Fruit fly (Drosophila melanogaster) whole organism, prepupa: ENCODE measurements around the gene CG31548.

Source experiments
- Blimp-1 ChIP-seq: fragments of 200-800 bp; sonication (Bioruptor generic); optimal IDR thresholded peaks from 3 replicates; lab custom pipeline; 2017; ENCODE audit warnings: missing biosample characterization, missing genetic modification characterization, mild to moderate bottlenecking, moderate library complexity, missing genetic modification reagents
- CG10631 ChIP-seq: fragments of 200-800 bp; sonication (Bioruptor generic); optimal IDR thresholded peaks from 2 replicates; lab custom pipeline; 2016; ENCODE audit warnings: missing biosample characterization, missing genetic modification characterization
- CG10669 ChIP-seq: fragments of 200-800 bp; sonication (Bioruptor generic); optimal IDR thresholded peaks from 3 replicates; lab custom pipeline; 2018; ENCODE audit warnings: missing biosample characterization, mild to moderate bottlenecking, missing genetic modification characterization, moderate library complexity
- CG11294 ChIP-seq: fragments of 200-800 bp; sonication (Bioruptor generic); IDR thresholded peaks from 2 replicates; pipeline ENCODE4 v1.3.6; 2022; ENCODE audit warnings: missing biosample characterization, missing genetic modification characterization
- CG11762 ChIP-seq: fragments of 200-800 bp; sonication (Bioruptor generic); optimal IDR thresholded peaks from 3 replicates; lab custom pipeline; 2016; ENCODE audit warnings: missing biosample characterization, missing genetic modification characterization; ENCODE audit not compliant: insufficient read depth
- CG11902 ChIP-seq: fragments of 200-800 bp; sonication (Bioruptor generic); optimal IDR thresholded peaks from 3 replicates; lab custom pipeline; 2016; ENCODE audit warnings: missing biosample characterization, missing genetic modification characterization
- CG15336 ChIP-seq: fragments of 200-800 bp; sonication (Bioruptor generic); IDR thresholded peaks from 2 replicates; pipeline ENCODE4 v1.3.6; 2022; ENCODE audit warnings: missing biosample characterization, missing genetic modification characterization
- CG1621 ChIP-seq: fragments of 200-800 bp; sonication (Bioruptor generic); optimal IDR thresholded peaks from 3 replicates; lab custom pipeline; 2018; ENCODE audit warnings: missing biosample characterization, mild to moderate bottlenecking, missing genetic modification characterization
- CG16779 ChIP-seq: fragments of 200-800 bp; sonication (Bioruptor generic); optimal IDR thresholded peaks from 3 replicates; lab custom pipeline; 2017; ENCODE audit warnings: missing biosample characterization, mild to moderate bottlenecking, missing genetic modification characterization
- CG3032 ChIP-seq: fragments of 200-800 bp; optimal IDR thresholded peaks from 2 replicates; lab custom pipeline; 2019; ENCODE audit warnings: missing biosample characterization, mild to moderate bottlenecking, missing genetic modification characterization, moderate library complexity
- CG32006 ChIP-seq: fragments of 200-800 bp; sonication (Bioruptor generic); optimal IDR thresholded peaks from 3 replicates; lab custom pipeline; 2017; ENCODE audit warnings: missing biosample characterization, mild to moderate bottlenecking, missing genetic modification characterization
- CG3919 ChIP-seq: fragments of 200-800 bp; sonication (Bioruptor generic); optimal IDR thresholded peaks from 3 replicates; lab custom pipeline; 2016; ENCODE audit warnings: missing biosample characterization, missing genetic modification characterization
- CG4318 ChIP-seq: fragments of 200-800 bp; sonication (Bioruptor generic); optimal IDR thresholded peaks from 3 replicates; lab custom pipeline; 2017; ENCODE audit warnings: missing biosample characterization, mild to moderate bottlenecking, missing genetic modification characterization
- CG6854 ChIP-seq: fragments of 200-800 bp; sonication (Bioruptor generic); optimal IDR thresholded peaks from 2 replicates; lab custom pipeline; 2017; ENCODE audit warnings: missing biosample characterization, mild to moderate bottlenecking, missing genetic modification characterization
- CG7368 ChIP-seq: fragments of 200-800 bp; sonication (Bioruptor generic); optimal IDR thresholded peaks from 3 replicates; lab custom pipeline; 2016; ENCODE audit warnings: missing biosample characterization, missing genetic modification characterization
- CG8119 ChIP-seq: fragments of 200-800 bp; sonication (Bioruptor generic); IDR thresholded peaks from 3 replicates; pipeline ENCODE4 v1.3.6; 2022; ENCODE audit warnings: missing biosample characterization, missing genetic modification characterization
- CG8319 ChIP-seq: fragments of 200-800 bp; sonication (Bioruptor generic); optimal IDR thresholded peaks from 3 replicates; lab custom pipeline; 2016; ENCODE audit warnings: missing biosample characterization, missing genetic modification characterization
- CG8632 ChIP-seq: fragments of 200-800 bp; sonication (Bioruptor generic); optimal IDR thresholded peaks from 3 replicates; lab custom pipeline; 2016; ENCODE audit warnings: missing biosample characterization, missing genetic modification characterization
- CG9139 ChIP-seq: fragments of 200-800 bp; sonication (Bioruptor generic); optimal IDR thresholded peaks from 3 replicates; lab custom pipeline; 2017; ENCODE audit warnings: missing biosample characterization, mild to moderate bottlenecking, missing genetic modification characterization
- Eip75B ChIP-seq: fragments of 200-800 bp; sonication (Bioruptor generic); optimal IDR thresholded peaks from 3 replicates; lab custom pipeline; 2016; ENCODE audit warnings: missing biosample characterization, missing genetic modification characterization
- Eip78C ChIP-seq: fragments of 200-800 bp; sonication (Bioruptor generic); peaks from one replicate; lab custom pipeline; 2016; ENCODE audit warnings: missing biosample characterization, missing genetic modification characterization
- Ets21C ChIP-seq: fragments of 200-800 bp; sonication (Bioruptor generic); optimal IDR thresholded peaks from 3 replicates; lab custom pipeline; 2016; ENCODE audit warnings: missing biosample characterization, missing genetic modification characterization
- Hr39 ChIP-seq: fragments of 200-800 bp; sonication (Bioruptor generic); optimal IDR thresholded peaks from 2 replicates; lab custom pipeline; 2016; ENCODE audit warnings: missing biosample characterization, missing genetic modification characterization
- Hr4 ChIP-seq: fragments of 200-800 bp; sonication (Bioruptor generic); optimal IDR thresholded peaks from 3 replicates; lab custom pipeline; 2016; ENCODE audit warnings: missing biosample characterization, missing genetic modification characterization
- Met ChIP-seq: fragments of 200-800 bp; sonication (Bioruptor generic); optimal IDR thresholded peaks from 3 replicates; lab custom pipeline; 2016; ENCODE audit warnings: missing biosample characterization, missing genetic modification characterization
- Smox ChIP-seq: fragments of 200-800 bp; sonication (Bioruptor generic); optimal IDR thresholded peaks from 3 replicates; lab custom pipeline; 2016; ENCODE audit warnings: missing biosample characterization, missing genetic modification characterization
- Sox102F ChIP-seq: fragments of 200-800 bp; sonication (Bioruptor generic); optimal IDR thresholded peaks from 2 replicates; lab custom pipeline; 2016; ENCODE audit warnings: missing biosample characterization, mild to moderate bottlenecking, missing genetic modification characterization
- acj6 ChIP-seq: fragments of 200-800 bp; sonication (Bioruptor generic); optimal IDR thresholded peaks from 3 replicates; lab custom pipeline; 2016; ENCODE audit warnings: missing biosample characterization, missing genetic modification characterization
- cyc ChIP-seq: fragments of 200-800 bp; sonication (Bioruptor generic); optimal IDR thresholded peaks from 3 replicates; lab custom pipeline; 2016; ENCODE audit warnings: missing biosample characterization, missing genetic modification characterization
- dac ChIP-seq: fragments of 200-800 bp; sonication (Bioruptor generic); optimal IDR thresholded peaks from 2 replicates; lab custom pipeline; 2017; ENCODE audit warnings: missing biosample characterization, mild to moderate bottlenecking, missing genetic modification characterization
- dsx ChIP-seq: fragments of 200-800 bp; optimal IDR thresholded peaks from 3 replicates; lab custom pipeline; 2019; ENCODE audit warnings: missing biosample characterization, mild to moderate bottlenecking, missing genetic modification characterization, moderate library complexity; ENCODE audit not compliant: poor library complexity, severe bottlenecking
- fd59A ChIP-seq: fragments of 200-800 bp; sonication (Bioruptor generic); optimal IDR thresholded peaks from 2 replicates; lab custom pipeline; 2017; ENCODE audit warnings: missing biosample characterization, mild to moderate bottlenecking, missing genetic modification characterization, missing genetic modification reagents
- fd85E ChIP-seq: fragments of 200-800 bp; sonication (Bioruptor generic); optimal IDR thresholded peaks from 3 replicates; lab custom pipeline; 2016; ENCODE audit warnings: missing biosample characterization, missing genetic modification characterization
- net ChIP-seq: fragments of 200-800 bp; sonication (Bioruptor generic); optimal IDR thresholded peaks from 3 replicates; lab custom pipeline; 2016; ENCODE audit warnings: missing biosample characterization, missing genetic modification characterization
- pdm3 ChIP-seq: fragments of 200-800 bp; sonication (Bioruptor generic); optimal IDR thresholded peaks from 3 replicates; lab custom pipeline; 2016; ENCODE audit warnings: missing biosample characterization, missing genetic modification characterization
- salr ChIP-seq, 2 experiments: fragments of 200-800 bp; sonication (Bioruptor generic); optimal IDR thresholded peaks; 3 replicates each; lab custom pipeline; 2016 to 2018; ENCODE audit warnings: missing biosample characterization in 2 of 2, missing genetic modification characterization in 2 of 2, mild to moderate bottlenecking in 1 of 2
- spab ChIP-seq: fragments of 200-800 bp; sonication (Bioruptor generic); optimal IDR thresholded peaks from 2 replicates; lab custom pipeline; 2017; ENCODE audit warnings: missing biosample characterization, mild to moderate bottlenecking, missing genetic modification characterization, missing genetic modification reagents
- ss ChIP-seq, 2 experiments: fragments of 200-800 bp; sonication (Bioruptor generic); optimal IDR thresholded peaks; 2 replicates in 1 of 2; 3 replicates in 1 of 2; lab custom pipeline; 2017 to 2018; ENCODE audit warnings: mild to moderate bottlenecking in 2 of 2, missing biosample characterization in 2 of 2, missing genetic modification characterization in 2 of 2, moderate library complexity in 1 of 2
- topi ChIP-seq: fragments of 200-800 bp; sonication (Bioruptor generic); optimal IDR thresholded peaks from 3 replicates; lab custom pipeline; 2016; ENCODE audit warnings: missing biosample characterization, missing genetic modification characterization
- vri ChIP-seq: fragments of 200-800 bp; sonication (Bioruptor generic); optimal IDR thresholded peaks from 3 replicates; lab custom pipeline; 2016; ENCODE audit warnings: missing biosample characterization, mild to moderate bottlenecking, missing genetic modification characterization

Gene CG31548

DNA sequence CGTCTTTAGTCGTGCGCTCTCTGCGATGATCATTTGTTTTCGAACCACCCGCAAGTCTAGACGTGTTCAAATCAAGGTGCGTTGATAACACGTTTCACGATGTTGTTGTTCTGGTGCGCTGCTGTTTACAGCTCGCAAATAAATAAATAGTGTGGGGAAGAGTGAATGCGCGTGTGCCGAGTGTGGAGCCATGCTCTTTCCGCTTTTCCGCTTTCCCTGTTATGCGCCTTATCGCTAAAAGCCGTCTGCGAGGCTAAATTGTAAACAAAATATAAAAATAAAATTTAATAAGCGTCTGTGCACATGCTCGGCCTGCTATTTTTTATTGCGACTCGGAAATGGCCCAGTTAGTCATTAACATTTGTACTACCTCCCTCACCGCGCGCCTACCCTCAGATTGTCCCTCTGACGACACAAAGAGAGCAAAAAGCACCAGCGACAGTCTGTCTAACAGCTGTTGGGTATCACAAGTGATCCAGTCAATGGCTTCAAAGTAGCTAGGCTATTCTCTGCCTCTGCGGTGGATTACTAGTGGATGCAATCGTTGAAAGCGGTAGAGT is 36.1 kb upstream of the CG31548 start (continued):
- no peak for TF ChIP-seq Sox102F (GFP tag; lab: Kevin White, UChicago)
- TF ChIP-seq Hr39 (GFP tag; lab: Kevin White, UChicago): no peak
- no peak for TF ChIP-seq fd59A (GFP tag; lab: Kevin White, UChicago)
- no peak for TF ChIP-seq CG10669 (GFP tag; lab: Kevin White, UChicago)
- TF ChIP-seq Hr4 (GFP tag; lab: Kevin White, UChicago): no peak
- TF ChIP-seq CG6854 (GFP tag; lab: Kevin White, UChicago): no peak
- TF ChIP-seq CG11294 (GFP tag; lab: Robert Waterston, UW): no peak
- TF ChIP-seq CG3032 (tag; lab: Kevin White, UChicago): no peak
- TF ChIP-seq Ets21C (GFP tag; lab: Kevin White, UChicago): no peak
- peak; percentile 42; the same call in 1 of the 2 replicates for TF ChIP-seq CG15336 (GFP tag; lab: Robert Waterston, UW)
- no peak for TF ChIP-seq CG11902 (GFP tag; lab: Kevin White, UChicago)
- no peak for TF ChIP-seq dac (GFP tag; lab: Kevin White, UChicago)
- TF ChIP-seq CG1621 (tag; lab: Kevin White, UChicago): no peak
- TF ChIP-seq CG11762 (GFP tag; lab: Kevin White, UChicago): no peak
- no peak for TF ChIP-seq spab (GFP tag; lab: Kevin White, UChicago)
- no peak for TF ChIP-seq cyc (GFP tag; lab: Kevin White, UChicago)
- peak; percentile 47 for TF ChIP-seq net
- TF ChIP-seq topi (GFP tag; lab: Kevin White, UChicago): peak; percentile 8
- no peak for TF ChIP-seq CG7368
- peak; percentile 70 for TF ChIP-seq CG16779 (tag; lab: Kevin White, UChicago)
- no peak for TF ChIP-seq pdm3 (GFP tag; lab: Kevin White, UChicago)
- no peak for TF ChIP-seq acj6 (GFP tag; lab: Kevin White, UChicago)
- peak; percentile 35 for TF ChIP-seq fd85E (GFP tag; lab: Kevin White, UChicago)
- no peak for TF ChIP-seq vri
- TF ChIP-seq CG8319 (GFP tag; lab: Kevin White, UChicago): no peak
- no peak for TF ChIP-seq CG32006 (GFP tag; lab: Kevin White, UChicago)
- TF ChIP-seq Met (GFP tag; lab: Kevin White, UChicago): no peak
- no peak for TF ChIP-seq CG9139 (GFP tag; lab: Kevin White, UChicago)
- peak; percentile 88 for TF ChIP-seq Eip78C (GFP tag; lab: Kevin White, UChicago)
- TF ChIP-seq CG8632: peak; percentile 20
- TF ChIP-seq CG8119 (GFP tag; lab: Robert Waterston, UW): 0 out of 3 replicates have a peak, but pooled peaks have one; percentile 17
- no peak for TF ChIP-seq Smox (GFP tag; lab: Kevin White, UChicago)
- peak; percentile 19 for TF ChIP-seq Eip75B (GFP tag; lab: Kevin White, UChicago)
- TF ChIP-seq CG3919: no peak
- no peak for TF ChIP-seq ss (GFP tag; optimal IDR thresholded peaks at IDR 0.05; lab: Kevin White, UChicago)
- TF ChIP-seq salr (GFP tag; optimal IDR thresholded peaks at IDR 0.05; lab: Kevin White, UChicago): no peak
- TF ChIP-seq CG4318 (GFP tag; lab: Kevin White, UChicago): no peak
- no peak for TF ChIP-seq Blimp-1
- TF ChIP-seq dsx: no peak
- no peak for TF ChIP-seq CG10631 (GFP tag; lab: Kevin White, UChicago)
- TF ChIP-seq, all 60 proteins: peak for 15
